Worm (Caenorhabditis elegans) whole organism, mixed stage, embryonic: ENCODE measurements around the gene swd-2.1.

Source experiments
- M03D4.4 ChIP-seq: sonication (generic microtip); optimal IDR thresholded peaks from 2 replicates; lab custom pipeline; 2017; ENCODE audit warnings: mild to moderate bottlenecking, missing genetic modification characterization, missing compliant biosample characterization
- elt-1 ChIP-seq: sonication (generic microtip); optimal IDR thresholded peaks from 2 replicates; lab custom pipeline; 2017; ENCODE audit warnings: missing genetic modification characterization, mild to moderate bottlenecking, missing compliant biosample characterization, antibody characterized with exemption, moderate library complexity, borderline replicate concordance; ENCODE audit not compliant: insufficient read depth
- lin-13 ChIP-seq: fragments of 150-350 bp; optimal IDR thresholded peaks from 2 replicates; lab custom pipeline; 2014; ENCODE audit warnings: missing biosample characterization, missing genetic modification characterization
- pha-4 ChIP-seq: fragments of 150-350 bp; optimal IDR thresholded peaks from 2 replicates; lab custom pipeline; 2018; ENCODE audit warnings: missing biosample characterization, missing genetic modification reagents, missing genetic modification characterization
- unc-39 ChIP-seq: fragments of 150-350 bp; optimal IDR thresholded peaks from 2 replicates; lab custom pipeline; 2014; ENCODE audit warnings: missing biosample characterization, missing genetic modification characterization
- ztf-11 ChIP-seq: fragments of 150-350 bp; optimal IDR thresholded peaks from 2 replicates; lab custom pipeline; 2014; ENCODE audit warnings: missing biosample characterization, missing genetic modification characterization

DNA sequence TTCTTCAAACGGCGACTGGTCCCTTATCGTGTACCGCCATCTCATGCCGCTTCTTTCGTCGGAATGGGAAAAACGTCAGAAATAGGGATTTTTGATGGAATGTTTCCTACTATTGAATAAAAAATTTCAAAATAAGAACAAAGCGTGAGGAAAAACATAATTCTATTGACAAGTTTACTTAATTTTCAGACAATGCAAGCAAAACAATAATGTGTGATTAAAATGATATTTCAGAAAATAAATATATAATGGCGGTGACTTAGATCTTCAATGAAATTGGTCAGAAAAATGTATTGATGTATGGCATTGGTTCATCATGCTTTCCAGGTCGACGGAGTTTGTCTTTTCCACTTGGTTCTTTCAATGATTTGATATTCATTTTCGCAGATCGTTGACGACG lies 18.9 kb downstream of the swd-2.1 start, which contains the start of gene ntp-1:
- no peak for TF ChIP-seq M03D4.4 (tag; lab: Kevin White, UChicago)
- no peak for TF ChIP-seq elt-1
- no peak for TF ChIP-seq lin-13 (tag; lab: Kevin White, UChicago)
- no peak for TF ChIP-seq pha-4
- TF ChIP-seq ztf-11 = no peak
- no peak for TF ChIP-seq unc-39 (tag; lab: Kevin White, UChicago)
